Worm (Caenorhabditis elegans) whole organism, L4 larva: ENCODE data around the gene frm-5.1.

Experiments
- D1046.2 ChIP-seq: fragments of 200-800 bp; sonication (Bioruptor generic); IDR thresholded peaks from 2 replicates; pipeline ENCODE4 v1.3.6; 2022; ENCODE audit warnings: missing genetic modification characterization, missing compliant biosample characterization
- ces-1 ChIP-seq: fragments of 150-350 bp; sonication (generic microtip); optimal IDR thresholded peaks from 4 replicates; lab custom pipeline; 2014; ENCODE audit warnings: missing biosample characterization, missing genetic modification reagents, missing genetic modification characterization
- fkh-10 ChIP-seq: fragments of 150-350 bp; optimal IDR thresholded peaks from 2 replicates; lab custom pipeline; 2014; ENCODE audit warnings: missing biosample characterization, missing genetic modification reagents, missing genetic modification characterization
- fos-1 ChIP-seq: fragments of 150-350 bp; optimal IDR thresholded peaks from 2 replicates; lab custom pipeline; 2014; ENCODE audit warnings: missing biosample characterization, missing genetic modification characterization
- hmg-1.1 ChIP-seq: fragments of 200-800 bp; sonication (Bioruptor generic); IDR thresholded peaks from 2 replicates; pipeline ENCODE4 v1.3.6; 2022; ENCODE audit warnings: missing genetic modification reagents, missing genetic modification characterization, missing compliant biosample characterization
- lin-15B ChIP-seq: fragments of 150-350 bp; sonication (generic microtip); optimal IDR thresholded peaks from 3 replicates; lab custom pipeline; 2014; ENCODE audit warnings: missing biosample characterization, missing genetic modification characterization
- mdl-1 ChIP-seq, 2 experiments: fragments of 150-350 bp in 1 of 2; sonication (generic microtip) in 1 of 2; optimal IDR thresholded peaks; 2 replicates each; lab custom pipeline; 2014 to 2017; ENCODE audit warnings: missing biosample characterization in 2 of 2, missing genetic modification characterization in 2 of 2
- nhr-11 ChIP-seq: fragments of 150-350 bp; optimal IDR thresholded peaks from 2 replicates; lab custom pipeline; 2014; ENCODE audit warnings: missing biosample characterization, missing genetic modification characterization
- unc-62 ChIP-seq, 3 experiments: fragments of 150-350 bp in 1 of 3; sonication (generic microtip); optimal IDR thresholded peaks in 2 of 3; peaks in 1 of 3; 1 replicate in 1 of 3; 2 replicates in 2 of 3; lab custom pipeline; 2014 to 2017; ENCODE audit warnings: missing biosample characterization in 3 of 3, missing genetic modification characterization in 3 of 3, missing genetic modification reagents in 3 of 3, missing genotype in 1 of 3

DNA sequence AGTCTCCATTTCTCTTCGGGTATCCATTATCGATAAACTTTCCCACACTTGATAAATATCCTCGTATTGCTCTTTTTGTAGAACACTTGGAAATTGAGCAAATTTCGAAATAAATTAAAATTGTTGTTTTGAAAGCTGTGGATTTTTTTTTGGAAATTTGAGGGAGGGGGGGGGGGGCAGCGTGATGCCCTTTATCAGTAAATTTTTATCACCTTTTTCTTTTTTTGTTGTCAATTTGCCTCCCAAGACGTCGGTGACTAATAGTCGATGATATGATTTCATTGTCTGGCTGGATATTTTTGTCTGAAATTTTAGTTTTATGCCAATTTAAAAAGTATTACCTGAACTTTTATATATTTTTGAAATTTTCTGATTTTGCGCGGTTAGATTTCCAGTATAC, 41.3 kb upstream of the frm-5.1 start, which contains the start of gene scl-23:
- no peak for TF ChIP-seq hmg-1.1 (GFP tag; lab: Robert Waterston, UW)
- no peak for TF ChIP-seq lin-15B (tag; lab: Kevin White, UChicago)
- TF ChIP-seq mdl-1 (tag; optimal IDR thresholded peaks at IDR 0.05; lab: Kevin White, UChicago): no peak
- TF ChIP-seq D1046.2 (GFP tag; lab: Robert Waterston, UW): no peak
- no peak for TF ChIP-seq nhr-11 (tag; lab: Kevin White, UChicago)
- TF ChIP-seq ces-1 (GFP tag; lab: Kevin White, UChicago): no peak
- TF ChIP-seq fkh-10 (GFP tag; lab: Kevin White, UChicago): no peak
- TF ChIP-seq fos-1 (tag; lab: Kevin White, UChicago): no peak
- TF ChIP-seq unc-62 (GFP tag; optimal IDR thresholded peaks at IDR 0.05 in 1 of 2; lab: Kevin White, UChicago): no peak
- TF ChIP-seq unc-62 (tag; optimal IDR thresholded peaks at IDR 0.05; lab: Kevin White, UChicago): no peak
